Worm (Caenorhabditis elegans): Measurements from ENCODE around the gene nhr-209.

nhr-209 gene

ce11 chrV:12063036-12063435, 34.9 kb upstream of the nhr-209 start, which contains the start of gene clh-6 (continued):
- no peak for TF ChIP-seq zip-2 (tag; optimal IDR thresholded peaks at IDR 0.05)
- TF ChIP-seq lin-38 (GFP tag; IDR thresholded peaks at IDR 0.05): peak; percentile 44
- TF ChIP-seq jun-1 (tag; optimal IDR thresholded peaks at IDR 0.05): no peak
- TF ChIP-seq Y48G9A.11 (GFP tag; IDR thresholded peaks at IDR 0.05): peak; percentile 23; the same call in 1 of the 2 replicates
- no peak for TF ChIP-seq daf-19 (GFP tag; conservative IDR thresholded peaks at IDR 0.05)
- no peak for TF ChIP-seq R02D3.7 (tag; optimal IDR thresholded peaks at IDR 0.05)
- no peak for TF ChIP-seq nhr-48 (tag; optimal IDR thresholded peaks at IDR 0.05)
- TF ChIP-seq mxl-2 (GFP tag; conservative IDR thresholded peaks at IDR 0.05): no peak
- peak; percentile 87 for TF ChIP-seq aha-1 (tag)
- no peak for TF ChIP-seq dmd-9 (GFP tag; IDR thresholded peaks at IDR 0.05)
- TF ChIP-seq fos-1 (tag; optimal IDR thresholded peaks at IDR 0.05): no peak
- TF ChIP-seq unc-39 (tag; optimal IDR thresholded peaks at IDR 0.05): no peak
- no peak for TF ChIP-seq daf-16 (GFP tag; optimal IDR thresholded peaks at IDR 0.05)
- peak; percentile 27 for TF ChIP-seq daf-16 (tag; optimal IDR thresholded peaks at IDR 0.05)
- no peak for TF ChIP-seq F37D6.2 (tag; optimal IDR thresholded peaks at IDR 0.05)
- peak; percentile 15 for TF ChIP-seq nhr-6 (tag; optimal IDR thresholded peaks at IDR 0.05)
- no peak for TF ChIP-seq daf-8 (GFP tag; IDR thresholded peaks at IDR 0.05)
- no peak for TF ChIP-seq ceh-28 (tag; optimal IDR thresholded peaks at IDR 0.05)
- TF ChIP-seq egl-27 (tag; optimal IDR thresholded peaks at IDR 0.05): no peak
- TF ChIP-seq aly-2 (tag; optimal IDR thresholded peaks at IDR 0.05): no peak
- peak; percentile 25 for TF ChIP-seq lin-13 (GFP tag; optimal IDR thresholded peaks at IDR 0.05)

ce11 chrV:12065369-12065768, 32.6 kb upstream of the nhr-209 start, which contains the start of gene pqn-53:
Gene pqn-53, minus strand, starts transcription at chrV:12065391.
- TF ChIP-seq lin-15B (tag; optimal IDR thresholded peaks at IDR 0.05): no peak
- no peak for TF ChIP-seq vab-7 (GFP tag; IDR thresholded peaks at IDR 0.05)
- 0 out of 2 replicates have a peak, but pooled peaks have one; percentile 11 for TF ChIP-seq arid-1 (GFP tag; conservative IDR thresholded peaks at IDR 0.05)
- TF ChIP-seq lin-1 (GFP tag; IDR thresholded peaks at IDR 0.05): no peak
- TF ChIP-seq mdt-29 (GFP tag; IDR thresholded peaks at IDR 0.05): no peak
- TF ChIP-seq skn-1 (tag; optimal IDR thresholded peaks at IDR 0.05): no peak
- TF ChIP-seq nhr-111 (GFP tag; optimal IDR thresholded peaks at IDR 0.05): peak; percentile 22
- peak; percentile 28 for TF ChIP-seq hlh-11 (tag; optimal IDR thresholded peaks at IDR 0.05)
- peak; percentile 26 for TF ChIP-seq nhr-28 (tag; optimal IDR thresholded peaks at IDR 0.05)
- TF ChIP-seq nhr-11 (tag; optimal IDR thresholded peaks at IDR 0.05): peak; percentile 30
- no peak for TF ChIP-seq fkh-10 (GFP tag; optimal IDR thresholded peaks at IDR 0.05)
- no peak for TF ChIP-seq nhr-42 (GFP tag; IDR thresholded peaks at IDR 0.05)
- TF ChIP-seq lsy-2 (tag; optimal IDR thresholded peaks at IDR 0.05): peak in 1 of 2 experiments; percentile 13
- peak in 1 of 2 experiments; percentile 59 for TF ChIP-seq mdl-1 (tag; optimal IDR thresholded peaks at IDR 0.05)
- TF ChIP-seq hlh-30 (tag; optimal IDR thresholded peaks at IDR 0.05; ENCODE audit: insufficient read depth): peak; percentile 41
- 0 out of 2 replicates have a peak, but pooled peaks have one; percentile 8 for TF ChIP-seq dmd-6 (GFP tag; IDR thresholded peaks at IDR 0.05)
- TF ChIP-seq ceh-28 (tag; optimal IDR thresholded peaks at IDR 0.05): peak; percentile 27
- TF ChIP-seq aha-1 (tag): peak; percentile 93
- TF ChIP-seq dve-1 (tag; optimal IDR thresholded peaks at IDR 0.05; ENCODE audit: insufficient read depth): peak; percentile 14
- TF ChIP-seq nhr-6 (tag; optimal IDR thresholded peaks at IDR 0.05): peak; percentile 62
- TF ChIP-seq hmg-1.1 (GFP tag; IDR thresholded peaks at IDR 0.05): 0 out of 2 replicates have a peak, but pooled peaks have one; percentile 15
- TF ChIP-seq F49E8.2 (tag; optimal IDR thresholded peaks at IDR 0.05; ENCODE audit: borderline replicate concordance): no peak
- peak; percentile 26 for TF ChIP-seq mxl-3 (GFP tag; optimal IDR thresholded peaks at IDR 0.05)
- no peak for TF ChIP-seq nhr-25 (tag; optimal IDR thresholded peaks at IDR 0.05; ENCODE audit: borderline replicate concordance, insufficient read depth)
- no peak for TF ChIP-seq attf-4 (tag; optimal IDR thresholded peaks at IDR 0.05)
- no peak for TF ChIP-seq ceh-62 (tag; optimal IDR thresholded peaks at IDR 0.05)
- TF ChIP-seq aly-2 (tag; optimal IDR thresholded peaks at IDR 0.05): no peak
- peak; percentile 22 for TF ChIP-seq mes-2 (tag; optimal IDR thresholded peaks at IDR 0.05; ENCODE audit: poor library complexity, severe bottlenecking)
- no peak for TF ChIP-seq pha-4 (GFP tag; IDR thresholded peaks at IDR 0.05)
- no peak for TF ChIP-seq pha-4 (tag; optimal IDR thresholded peaks at IDR 0.05)

All from whole organism, L4 larva.